Worm (Caenorhabditis elegans) whole organism, L1 larva: ENCODE results near the gene srw-71.
A peak's percentile ranks its signal among the peaks of the same experiment; 100 is the strongest.

ENCODE experiments used
- alr-1 ChIP-seq: fragments of 200-800 bp; sonication (Bioruptor generic); optimal IDR thresholded peaks from 2 replicates; lab custom pipeline; 2018; ENCODE audit warnings: borderline replicate concordance, mild to moderate bottlenecking, missing genetic modification characterization, missing compliant biosample characterization
- efl-1 ChIP-seq, 4 experiments: fragments of 150-350 bp; optimal IDR thresholded peaks in 3 of 4; peaks in 1 of 4; 1 replicate in 1 of 4; 2 replicates in 3 of 4; lab custom pipeline; 2014; ENCODE audit warnings: missing biosample characterization in 2 of 4, missing genetic modification characterization in 2 of 4, missing genetic modification reagents in 2 of 4
- egl-27 ChIP-seq, 2 experiments: fragments of 150-350 bp in 1 of 2; sonication (generic microtip); optimal IDR thresholded peaks; 3 replicates each; lab custom pipeline; 2017 to 2018; ENCODE audit warnings: missing biosample characterization in 2 of 2, missing genetic modification characterization in 2 of 2, missing genetic modification reagents in 2 of 2
- elt-2 ChIP-seq: sonication (generic microtip); optimal IDR thresholded peaks from 2 replicates; lab custom pipeline; 2016; ENCODE audit warnings: missing genetic modification characterization, mild to moderate bottlenecking, inconsistent platforms, missing compliant biosample characterization, missing genetic modification reagents
- jun-1 ChIP-seq: fragments of 150-350 bp; optimal IDR thresholded peaks from 2 replicates; lab custom pipeline; 2014; ENCODE audit warnings: missing biosample characterization, missing genetic modification reagents, missing genetic modification characterization
- lin-13 ChIP-seq: fragments of 150-350 bp; optimal IDR thresholded peaks from 2 replicates; lab custom pipeline; 2014; ENCODE audit warnings: missing biosample characterization, missing genetic modification reagents, missing genetic modification characterization
- lin-39 ChIP-seq: fragments of 150-350 bp; optimal IDR thresholded peaks from 2 replicates; lab custom pipeline; 2014; ENCODE audit warnings: missing biosample characterization, missing genetic modification reagents, missing genetic modification characterization
- nhr-28 ChIP-seq: fragments of 150-350 bp; optimal IDR thresholded peaks from 2 replicates; lab custom pipeline; 2014; ENCODE audit warnings: missing biosample characterization, missing genetic modification characterization
- nhr-77 ChIP-seq: fragments of 150-350 bp; optimal IDR thresholded peaks from 2 replicates; lab custom pipeline; 2014; ENCODE audit warnings: missing biosample characterization, missing genetic modification characterization
- zag-1 ChIP-seq: fragments of 150-350 bp; optimal IDR thresholded peaks from 2 replicates; lab custom pipeline; 2014; ENCODE audit warnings: missing biosample characterization, missing genetic modification characterization

- TF ChIP-seq nhr-28 (tag; lab: Kevin White, UChicago) (no peak), efl-1 (optimal IDR thresholded peaks at IDR 0.05; lab: Kevin White, UChicago) (no peak), efl-1 (GFP tag; optimal IDR thresholded peaks at IDR 0.05 in 1 of 2; lab: Kevin White, UChicago) (peak in 1 of 2 experiments; percentile 80), egl-27 (tag; optimal IDR thresholded peaks at IDR 0.05; lab: Kevin White, UChicago) (no peak), nhr-77 (tag; lab: Kevin White, UChicago) (no peak), elt-2 (tag; lab: Kevin White, UChicago) (peak; percentile 5), alr-1 (tag; lab: Kevin White, UChicago) (no peak), zag-1 (tag; lab: Kevin White, UChicago) (no peak), lin-13 (GFP tag; lab: Kevin White, UChicago) (no peak), jun-1 (tag; lab: Kevin White, UChicago) (no peak), lin-39 (tag; lab: Kevin White, UChicago) (no peak)
These were observed 1.7 kb upstream of the srw-71 start for ce11 chrV:7432441-7433146.
